Worm (Caenorhabditis elegans) whole organism, L4 larva: ENCODE measurements around the gene din-1.
A peak's percentile ranks its signal among the peaks of the same experiment; 100 is the strongest.

Source experiments
- F26F4.8 ChIP-seq: fragments of 200-800 bp; sonication (Bioruptor generic); conservative IDR thresholded peaks from 2 replicates; pipeline ENCODE4 v1.3.6; 2022; ENCODE audit warnings: missing genetic modification characterization, missing compliant biosample characterization
- F37D6.2 ChIP-seq: sonication (generic microtip); optimal IDR thresholded peaks from 2 replicates; lab custom pipeline; 2016; ENCODE audit warnings: mild to moderate bottlenecking, missing genetic modification characterization, missing compliant biosample characterization
- F44E2.7 ChIP-seq: fragments of 200-800 bp; sonication (Bioruptor generic); IDR thresholded peaks from 2 replicates; pipeline ENCODE4 v2.1.2; 2022; ENCODE audit warnings: missing genetic modification characterization, missing compliant biosample characterization
- T26A8.4 ChIP-seq: fragments of 200-800 bp; sonication (Bioruptor generic); IDR thresholded peaks from 2 replicates; pipeline ENCODE4 v1.3.6; 2022; ENCODE audit warnings: missing genetic modification characterization, missing compliant biosample characterization
- Y105C5A.15 ChIP-seq: fragments of 200-800 bp; sonication (Bioruptor generic); IDR thresholded peaks from 2 replicates; pipeline ENCODE4 v1.3.6; 2022; ENCODE audit warnings: missing genetic modification characterization, missing compliant biosample characterization
- Y48G9A.11 ChIP-seq: fragments of 200-800 bp; sonication (Bioruptor generic); IDR thresholded peaks from 2 replicates; pipeline ENCODE4 v1.3.6; 2022; ENCODE audit warnings: missing genetic modification reagents, missing genetic modification characterization, missing compliant biosample characterization
- Y5F2A.4 ChIP-seq: fragments of 200-800 bp; sonication (Bioruptor generic); optimal IDR thresholded peaks from 2 replicates; lab custom pipeline; 2018; ENCODE audit warnings: mild to moderate bottlenecking, missing genetic modification characterization, missing compliant biosample characterization
- ama-1 ChIP-seq: fragments of 150-350 bp; optimal IDR thresholded peaks from 2 replicates; lab custom pipeline; 2014; ENCODE audit warnings: inconsistent platforms, mixed read lengths
- ceh-82 ChIP-seq: sonication (generic microtip); optimal IDR thresholded peaks from 2 replicates; lab custom pipeline; 2017; ENCODE audit warnings: missing biosample characterization, missing genetic modification characterization
- daf-12 ChIP-seq: fragments of 150-350 bp; optimal IDR thresholded peaks from 2 replicates; lab custom pipeline; 2014; ENCODE audit warnings: missing biosample characterization, missing genetic modification reagents, missing genetic modification characterization
- daf-16 ChIP-seq, 3 experiments: sonication (generic microtip); optimal IDR thresholded peaks; 2 replicates each; lab custom pipeline; 2016 to 2017; ENCODE audit warnings: missing genetic modification characterization in 3 of 3, missing genetic modification reagents in 3 of 3, mild to moderate bottlenecking in 2 of 3, missing compliant biosample characterization in 2 of 3, missing biosample characterization in 1 of 3, moderate library complexity in 1 of 3
- daf-19 ChIP-seq: fragments of 200-800 bp; sonication (Bioruptor generic); conservative IDR thresholded peaks from 2 replicates; pipeline ENCODE4 v1.3.6; 2022; ENCODE audit warnings: missing genetic modification characterization, missing compliant biosample characterization
- daf-8 ChIP-seq: fragments of 200-800 bp; sonication (Bioruptor generic); IDR thresholded peaks from 2 replicates; pipeline ENCODE4 v1.3.6; 2022; ENCODE audit warnings: missing genetic modification characterization, missing compliant biosample characterization
- dmd-9 ChIP-seq: fragments of 200-800 bp; sonication (Bioruptor generic); IDR thresholded peaks from 2 replicates; pipeline ENCODE4 v1.3.6; 2022; ENCODE audit warnings: missing genetic modification reagents, missing genetic modification characterization, missing compliant biosample characterization
- egl-27 ChIP-seq: sonication (generic microtip); optimal IDR thresholded peaks from 3 replicates; lab custom pipeline; 2017; ENCODE audit warnings: missing biosample characterization, missing genetic modification reagents, missing genetic modification characterization
- hif-1 ChIP-seq, 2 experiments: sonication (generic microtip); optimal IDR thresholded peaks; 2 replicates each; lab custom pipeline; 2016 to 2017; ENCODE audit warnings: missing compliant biosample characterization in 2 of 2, missing genetic modification characterization in 2 of 2, missing genetic modification reagents in 2 of 2, missing genotype in 2 of 2, mild to moderate bottlenecking in 1 of 2
- hlh-11 ChIP-seq: fragments of 200-800 bp; sonication (Bioruptor generic); optimal IDR thresholded peaks from 2 replicates; lab custom pipeline; 2018; ENCODE audit warnings: mild to moderate bottlenecking, missing genetic modification characterization, missing compliant biosample characterization
- jun-1 ChIP-seq: fragments of 150-350 bp; optimal IDR thresholded peaks from 2 replicates; lab custom pipeline; 2014; ENCODE audit warnings: missing biosample characterization, missing genetic modification reagents, missing genetic modification characterization
- lin-1 ChIP-seq: fragments of 200-800 bp; sonication (Bioruptor generic); IDR thresholded peaks from 2 replicates; pipeline ENCODE4 v1.3.6; 2022; ENCODE audit warnings: missing genetic modification reagents, missing genetic modification characterization, missing compliant biosample characterization
- lin-15B ChIP-seq: fragments of 150-350 bp; sonication (generic microtip); optimal IDR thresholded peaks from 3 replicates; lab custom pipeline; 2014; ENCODE audit warnings: missing biosample characterization, missing genetic modification characterization
- lin-38 ChIP-seq: fragments of 200-800 bp; sonication (Bioruptor generic); IDR thresholded peaks from 2 replicates; pipeline ENCODE4 v1.3.6; 2022; ENCODE audit warnings: missing genetic modification reagents, missing genetic modification characterization, missing compliant biosample characterization
- lir-3 ChIP-seq: sonication (generic microtip); optimal IDR thresholded peaks from 2 replicates; lab custom pipeline; 2016; ENCODE audit warnings: mild to moderate bottlenecking, missing genetic modification characterization, missing compliant biosample characterization
- madf-5 ChIP-seq, 2 experiments: fragments of 200-800 bp; sonication (Bioruptor generic); IDR thresholded peaks; 2 replicates each; pipeline ENCODE4 v1.3.6; 2022; ENCODE audit warnings: missing compliant biosample characterization in 2 of 2, missing genetic modification characterization in 2 of 2
- madf-9 ChIP-seq: fragments of 200-800 bp; sonication (Bioruptor generic); conservative IDR thresholded peaks from 2 replicates; pipeline ENCODE4 v1.3.6; 2022; ENCODE audit warnings: missing genetic modification reagents, missing genetic modification characterization, missing compliant biosample characterization
- mdt-29 ChIP-seq: fragments of 200-800 bp; sonication (Bioruptor generic); IDR thresholded peaks from 2 replicates; pipeline ENCODE4 v1.3.6; 2022; ENCODE audit warnings: missing genetic modification reagents, missing genetic modification characterization, missing compliant biosample characterization
- mes-2 ChIP-seq: sonication (generic microtip); optimal IDR thresholded peaks from 2 replicates; lab custom pipeline; 2016; ENCODE audit warnings: missing genotype, mild to moderate bottlenecking, missing genetic modification characterization, missing compliant biosample characterization; ENCODE audit not compliant: poor library complexity, severe bottlenecking
- mxl-3 ChIP-seq: fragments of 200-800 bp; sonication (Bioruptor generic); optimal IDR thresholded peaks from 2 replicates; lab custom pipeline; 2018; ENCODE audit warnings: mild to moderate bottlenecking, missing genetic modification characterization, missing compliant biosample characterization
- nhr-10 ChIP-seq: fragments of 150-350 bp; optimal IDR thresholded peaks from 2 replicates; lab custom pipeline; 2014; ENCODE audit warnings: missing biosample characterization, missing genetic modification characterization
- nhr-102 ChIP-seq: sonication (generic microtip); optimal IDR thresholded peaks from 2 replicates; lab custom pipeline; 2016; ENCODE audit warnings: mild to moderate bottlenecking, missing genetic modification characterization, moderate library complexity, missing compliant biosample characterization
- nhr-11 ChIP-seq: fragments of 150-350 bp; optimal IDR thresholded peaks from 2 replicates; lab custom pipeline; 2014; ENCODE audit warnings: missing biosample characterization, missing genetic modification characterization
- nhr-25 ChIP-seq: sonication (generic microtip); optimal IDR thresholded peaks from 2 replicates; lab custom pipeline; 2017; ENCODE audit warnings: missing genetic modification characterization, mild to moderate bottlenecking, missing compliant biosample characterization, antibody characterized with exemption, moderate library complexity, borderline replicate concordance; ENCODE audit not compliant: insufficient read depth
- nhr-28 ChIP-seq: fragments of 150-350 bp; optimal IDR thresholded peaks from 2 replicates; lab custom pipeline; 2014; ENCODE audit warnings: missing biosample characterization, missing genetic modification characterization
- nhr-42 ChIP-seq: fragments of 200-800 bp; sonication (Bioruptor generic); IDR thresholded peaks from 2 replicates; pipeline ENCODE4 v1.3.6; 2022; ENCODE audit warnings: missing genetic modification characterization, missing compliant biosample characterization
- nhr-48 ChIP-seq: sonication (generic microtip); optimal IDR thresholded peaks from 2 replicates; lab custom pipeline; 2016; ENCODE audit warnings: mild to moderate bottlenecking, missing genetic modification characterization, missing compliant biosample characterization
- pha-4 ChIP-seq, 2 experiments: fragments of 150-350 bp in 1 of 2; fragments of 200-800 bp in 1 of 2; sonication (Bioruptor generic) in 1 of 2; IDR thresholded peaks in 1 of 2; optimal IDR thresholded peaks in 1 of 2; 2 replicates each; pipeline versions ENCODE4 v1.3.6 to Lab custom; 2014 to 2022; ENCODE audit warnings: missing genetic modification characterization in 2 of 2, missing genetic modification reagents in 2 of 2, missing biosample characterization in 1 of 2, missing compliant biosample characterization in 1 of 2
- rbr-2 ChIP-seq: sonication (generic microtip); optimal IDR thresholded peaks from 2 replicates; lab custom pipeline; 2016; ENCODE audit warnings: missing genotype, missing genetic modification characterization, missing compliant biosample characterization
- sdz-12 ChIP-seq: fragments of 200-800 bp; sonication (Bioruptor generic); optimal IDR thresholded peaks from 2 replicates; lab custom pipeline; 2018; ENCODE audit warnings: mild to moderate bottlenecking, missing genetic modification characterization, missing compliant biosample characterization
- snpc-1.2 ChIP-seq: fragments of 200-800 bp; sonication (Bioruptor generic); IDR thresholded peaks from 2 replicates; pipeline ENCODE4 v1.3.6; 2022; ENCODE audit warnings: missing genetic modification reagents, missing genetic modification characterization, missing compliant biosample characterization
- spr-3 ChIP-seq: fragments of 200-800 bp; sonication (Bioruptor generic); optimal IDR thresholded peaks from 2 replicates; lab custom pipeline; 2018; ENCODE audit warnings: mild to moderate bottlenecking, missing genetic modification characterization, missing compliant biosample characterization
- tra-1 ChIP-seq: fragments of 200-800 bp; sonication (Bioruptor generic); IDR thresholded peaks from 2 replicates; pipeline ENCODE4 v1.3.6; 2022; ENCODE audit warnings: missing genetic modification reagents, missing genetic modification characterization, missing compliant biosample characterization
- unc-39 ChIP-seq: sonication (generic microtip); optimal IDR thresholded peaks from 2 replicates; lab custom pipeline; 2017; ENCODE audit warnings: missing biosample characterization, missing genetic modification characterization
- unc-62 ChIP-seq, 3 experiments: fragments of 150-350 bp in 1 of 3; sonication (generic microtip); optimal IDR thresholded peaks in 2 of 3; peaks in 1 of 3; 1 replicate in 1 of 3; 2 replicates in 2 of 3; lab custom pipeline; 2014 to 2017; ENCODE audit warnings: missing biosample characterization in 3 of 3, missing genetic modification characterization in 3 of 3, missing genetic modification reagents in 3 of 3, missing genotype in 1 of 3
- vab-7 ChIP-seq: fragments of 200-800 bp; sonication (Bioruptor generic); IDR thresholded peaks from 2 replicates; pipeline ENCODE4 v1.3.6; 2022; ENCODE audit warnings: missing genetic modification reagents, missing genetic modification characterization, missing compliant biosample characterization
- zfp-2 ChIP-seq: sonication (generic microtip); optimal IDR thresholded peaks from 2 replicates; lab custom pipeline; 2016; ENCODE audit warnings: mild to moderate bottlenecking, missing genetic modification characterization, missing compliant biosample characterization
- zip-2 ChIP-seq: fragments of 150-350 bp; optimal IDR thresholded peaks from 2 replicates; lab custom pipeline; 2014; ENCODE audit warnings: missing biosample characterization, missing genetic modification characterization
- ztf-7 ChIP-seq: fragments of 150-350 bp; optimal IDR thresholded peaks from 2 replicates; lab custom pipeline; 2014; ENCODE audit warnings: missing biosample characterization, missing genetic modification characterization

Gene din-1

DNA sequence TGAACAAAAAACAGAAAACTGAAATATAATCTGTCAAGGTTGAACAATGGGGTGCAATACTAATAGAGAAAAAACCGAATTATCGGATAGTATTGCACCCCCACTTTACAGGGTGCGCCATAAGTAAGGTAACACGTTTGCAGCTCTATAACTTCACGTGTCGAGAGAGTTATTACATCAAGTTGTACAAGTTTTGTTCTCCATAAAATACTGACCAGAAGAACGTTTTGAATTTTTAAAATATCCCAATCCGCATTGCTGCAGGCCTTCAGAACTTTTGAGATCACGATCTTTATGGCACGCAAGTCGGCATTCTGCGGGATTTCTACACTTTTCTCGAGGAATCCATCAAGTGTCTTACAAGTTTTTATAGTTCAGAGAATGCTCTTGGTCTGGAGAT, 4.4 kb upstream of the din-1 start:
- TF ChIP-seq mxl-3 (GFP tag; lab: Kevin White, UChicago): no peak
- 0 out of 2 replicates have a peak, but pooled peaks have one; percentile 52 for TF ChIP-seq T26A8.4 (GFP tag; lab: Robert Waterston, UW)
- TF ChIP-seq vab-7 (GFP tag; lab: Robert Waterston, UW): no peak
- no peak for TF ChIP-seq madf-9 (GFP tag; lab: Robert Waterston, UW)
- no peak for TF ChIP-seq ztf-7 (tag; lab: Kevin White, UChicago)
- TF ChIP-seq nhr-102: peak; percentile 24
- peak; percentile 2 for TF ChIP-seq mes-2 (tag; lab: Kevin White, UChicago)
- no peak for TF ChIP-seq daf-19 (GFP tag; lab: Robert Waterston, UW)
- no peak for TF ChIP-seq F44E2.7
- no peak for TF ChIP-seq nhr-28 (tag; lab: Kevin White, UChicago)
- TF ChIP-seq lin-38 (GFP tag; lab: Robert Waterston, UW): peak; percentile 41
- peak; percentile 0 for TF ChIP-seq F37D6.2 (tag; lab: Kevin White, UChicago)

DNA sequence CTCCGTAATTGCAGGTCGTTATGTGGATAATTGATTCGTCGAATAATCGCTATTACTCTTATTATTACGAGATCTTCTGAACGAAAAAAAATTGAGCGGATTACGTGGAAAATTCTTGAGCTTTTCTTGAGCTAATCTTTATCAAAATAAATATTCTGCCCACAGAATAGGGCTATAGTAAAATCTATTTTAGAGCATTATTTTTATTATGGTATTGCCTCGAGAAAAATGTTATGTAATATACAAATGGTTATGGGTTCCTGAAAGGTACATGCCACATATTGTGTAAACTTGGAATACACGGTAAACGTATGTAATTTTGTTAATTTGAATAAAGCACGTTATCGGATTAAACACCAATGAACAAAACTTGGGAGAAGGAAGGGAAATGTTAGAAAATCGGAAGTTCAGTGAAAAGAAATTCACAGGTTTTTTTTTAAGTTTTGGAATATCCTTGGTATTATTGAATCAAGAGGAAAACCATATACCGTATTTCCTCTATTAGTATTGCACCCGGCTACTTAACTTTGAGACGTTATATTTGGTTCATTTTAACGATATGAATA, 3.9 kb upstream of the din-1 start:
- TF ChIP-seq nhr-11 (tag; lab: Kevin White, UChicago) (no peak), jun-1 (tag; lab: Kevin White, UChicago) (no peak), lin-1 (GFP tag; lab: Robert Waterston, UW) (no peak), sdz-12 (GFP tag; lab: Kevin White, UChicago) (no peak), nhr-25 (peak; percentile 84), nhr-42 (GFP tag; lab: Robert Waterston, UW) (0 out of 2 replicates have a peak, but pooled peaks have one; percentile 15), daf-12 (tag; lab: Kevin White, UChicago) (no peak), Y5F2A.4 (GFP tag; lab: Kevin White, UChicago) (no peak), nhr-48 (tag; lab: Kevin White, UChicago) (peak; percentile 17), mdt-29 (GFP tag; lab: Robert Waterston, UW) (0 out of 2 replicates have a peak, but pooled peaks have one; percentile 10), daf-8 (GFP tag; lab: Robert Waterston, UW) (no peak), pha-4 (GFP tag; IDR thresholded peaks at IDR 0.05; lab: Robert Waterston, UW) (0 out of 2 replicates have a peak, but pooled peaks have one; percentile 15), pha-4 (tag; optimal IDR thresholded peaks at IDR 0.05; lab: Kevin White, UChicago) (no peak), lir-3 (tag; lab: Kevin White, UChicago) (no peak), mes-2 (tag; lab: Kevin White, UChicago) (peak; percentile 52), nhr-102 (peak; percentile 49), F26F4.8 (no peak), spr-3 (GFP tag; lab: Kevin White, UChicago) (no peak), nhr-10 (no peak), daf-16 (GFP tag; optimal IDR thresholded peaks at IDR 0.05; lab: Kevin White, UChicago) (no peak), daf-16 (tag; optimal IDR thresholded peaks at IDR 0.05; lab: Kevin White, UChicago) (peak; percentile 32), ama-1 (peak; percentile 61), madf-9 (GFP tag; lab: Robert Waterston, UW) (0 out of 2 replicates have a peak, but pooled peaks have one; percentile 37), hlh-11 (tag; lab: Kevin White, UChicago) (no peak), tra-1 (GFP tag; lab: Robert Waterston, UW) (no peak), zip-2 (tag; lab: Kevin White, UChicago) (no peak), F37D6.2 (tag; lab: Kevin White, UChicago) (no peak), lin-15B (tag; lab: Kevin White, UChicago) (no peak), egl-27 (tag; lab: Kevin White, UChicago) (no peak), Y105C5A.15 (GFP tag; lab: Robert Waterston, UW) (no peak), snpc-1.2 (no peak), Y48G9A.11 (no peak), unc-39 (tag; lab: Kevin White, UChicago) (no peak), zfp-2 (no peak), hif-1 (tag; optimal IDR thresholded peaks at IDR 0.05; lab: Kevin White, UChicago) (peak in 1 of 2 experiments; percentile 7), ceh-82 (tag; lab: Kevin White, UChicago) (no peak), rbr-2 (tag; lab: Kevin White, UChicago) (no peak), dmd-9 (no peak), unc-62 (GFP tag; optimal IDR thresholded peaks at IDR 0.05 in 1 of 2; lab: Kevin White, UChicago) (peak in 1 of 2 experiments; percentile 78), unc-62 (tag; optimal IDR thresholded peaks at IDR 0.05; lab: Kevin White, UChicago) (no peak), ztf-7 (tag; lab: Kevin White, UChicago) (no peak), madf-5 (GFP tag; IDR thresholded peaks at IDR 0.05; lab: Robert Waterston, UW) (no peak)
